Worm (Caenorhabditis elegans) whole organism, mixed stage, embryonic: Measurements from ENCODE around the gene B0024.13.

Experiments used
- M03D4.4 ChIP-seq: sonication (generic microtip); optimal IDR thresholded peaks from 2 replicates; lab custom pipeline; 2017; ENCODE audit warnings: mild to moderate bottlenecking, missing genetic modification characterization, missing compliant biosample characterization
- ceh-43 ChIP-seq: fragments of 200-800 bp; sonication (Bioruptor generic); optimal IDR thresholded peaks from 2 replicates; lab custom pipeline; 2018; ENCODE audit warnings: mild to moderate bottlenecking, missing genetic modification characterization, moderate library complexity, missing compliant biosample characterization
- mls-2 ChIP-seq: sonication (generic microtip); optimal IDR thresholded peaks from 2 replicates; lab custom pipeline; 2016; ENCODE audit warnings: mild to moderate bottlenecking, missing genetic modification characterization, moderate library complexity, missing compliant biosample characterization
- nhr-28 ChIP-seq: fragments of 150-350 bp; optimal IDR thresholded peaks from 2 replicates; lab custom pipeline; 2014; ENCODE audit warnings: missing biosample characterization, missing genetic modification characterization

ce11 chrV:10313953-10314352 is 6.6 kb upstream of the B0024.13 start, which contains the start of gene gcy-6:
- no peak for TF ChIP-seq ceh-43 (GFP tag; lab: Kevin White, UChicago)
- no peak for TF ChIP-seq mls-2 (tag; lab: Kevin White, UChicago)
- TF ChIP-seq nhr-28: no peak
- TF ChIP-seq M03D4.4 (tag; lab: Kevin White, UChicago): no peak
